Fruit fly (Drosophila melanogaster): ENCODE results near the gene CG17784.

The CG17784 gene

DNA sequence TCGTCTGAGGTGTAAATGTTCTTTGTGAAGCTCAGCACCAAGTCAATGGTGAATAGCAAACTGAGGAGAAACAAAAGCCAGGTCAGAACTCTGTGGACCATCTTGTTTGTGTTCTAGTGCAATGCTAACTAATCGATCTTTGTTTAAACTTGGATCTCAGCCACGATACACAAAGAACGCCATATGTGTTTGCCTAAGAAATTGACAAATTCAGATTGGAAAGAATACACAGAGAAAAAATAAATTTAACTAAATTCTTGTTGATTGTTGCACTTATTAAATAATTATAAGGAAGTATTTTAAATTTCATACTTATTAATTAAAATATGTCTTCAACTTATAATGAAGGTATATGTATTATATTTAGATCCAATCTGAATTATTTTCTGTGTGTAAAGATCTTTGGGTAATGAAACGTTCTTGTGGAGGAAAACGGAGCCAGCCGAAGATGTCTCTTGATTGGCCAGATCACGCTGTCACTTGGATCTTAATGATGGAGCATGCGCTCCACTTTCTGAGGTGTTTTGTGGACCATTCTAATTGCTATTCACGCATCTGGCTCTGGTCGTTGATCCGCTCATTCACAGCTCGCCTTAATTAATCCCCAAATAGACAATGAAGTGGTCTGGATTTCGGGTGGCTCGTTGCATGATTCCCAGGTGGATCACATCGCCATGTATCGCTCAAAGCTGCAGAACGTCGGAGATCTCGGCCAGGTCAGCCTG lies at the start of gene CG17784, which contains the start of gene CG13613:
Gene CG17784, minus strand, starts transcription at position 101 of the 725 bp plus-strand sequence.
Gene CG13613, plus strand, starts transcription at position 675 of the 725 bp plus-strand sequence.
- TF ChIP-seq CG8478 (optimal IDR thresholded peaks at IDR 0.05) (no peak), CTCF (optimal IDR thresholded peaks at IDR 0.05) (no peak)

DNA sequence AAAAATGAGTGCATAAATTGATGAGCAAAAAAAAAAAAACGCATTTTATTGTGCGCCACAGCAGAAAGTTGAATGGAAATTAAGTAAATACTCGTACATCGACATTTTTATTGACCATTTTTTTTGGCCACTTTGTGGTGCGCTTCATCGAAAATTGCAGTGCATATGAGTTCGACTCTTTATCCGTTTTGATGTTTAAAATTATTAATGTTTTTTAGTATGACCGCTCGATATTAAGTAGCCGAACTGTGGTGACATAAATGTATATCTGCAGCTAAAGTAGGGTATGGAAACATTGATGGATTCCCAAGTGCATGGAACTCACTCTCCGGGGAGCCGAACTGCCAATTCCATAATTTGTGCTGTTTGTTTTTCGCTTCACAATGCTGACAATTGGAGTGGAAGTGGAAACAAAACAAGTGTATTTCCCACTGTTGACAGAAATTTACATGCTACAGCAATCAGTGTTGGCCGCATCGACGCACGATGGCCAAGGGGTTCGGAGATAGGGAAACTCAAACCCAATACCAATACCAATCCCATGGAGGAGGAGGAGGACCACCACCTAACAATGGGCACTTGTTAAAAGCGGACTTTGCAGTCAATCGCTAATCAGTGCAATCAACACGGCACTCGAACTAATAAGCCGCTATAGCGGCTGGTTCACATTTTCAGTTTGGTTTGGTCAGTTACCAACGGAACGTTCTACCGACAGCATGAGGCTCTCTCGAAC lies 27.6 kb upstream of the CG17784 start, which contains the start of gene CG13616:
Gene CG13616, plus strand, starts transcription at position 683 of the 733 bp plus-strand sequence.
- TF ChIP-seq CTCF (optimal IDR thresholded peaks at IDR 0.05) (no peak), CG8478 (optimal IDR thresholded peaks at IDR 0.05) (no peak)

DNA sequence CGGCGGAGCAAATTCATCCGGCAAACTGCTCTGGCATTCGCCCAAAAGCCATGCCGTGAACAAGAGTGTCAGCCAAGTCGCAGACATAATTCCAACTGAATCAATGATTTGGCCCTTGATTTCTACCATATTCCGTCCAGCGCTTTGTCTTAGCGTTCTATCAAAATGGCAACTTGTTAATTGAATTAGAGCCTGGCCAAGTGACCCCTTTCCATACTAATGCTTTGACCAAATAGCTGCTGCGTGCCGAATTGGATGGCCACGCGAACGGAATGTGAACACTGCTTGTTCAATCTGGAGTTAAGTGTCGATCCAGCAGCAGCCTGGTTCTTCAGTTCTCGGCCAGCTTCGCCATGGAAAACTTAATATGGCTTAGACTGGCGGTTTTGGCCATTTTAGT lies 25.5 kb upstream of the CG17784 start, which contains the start of the genes CG5768 and CG13615:
Gene CG5768, minus strand, starts transcription at position 101 of the 400 bp plus-strand sequence.
Gene CG13615, plus strand, starts transcription at position 280 of the 400 bp plus-strand sequence.
- TF ChIP-seq CG8478 (optimal IDR thresholded peaks at IDR 0.05) (no peak), CTCF (optimal IDR thresholded peaks at IDR 0.05) (no peak)

DNA sequence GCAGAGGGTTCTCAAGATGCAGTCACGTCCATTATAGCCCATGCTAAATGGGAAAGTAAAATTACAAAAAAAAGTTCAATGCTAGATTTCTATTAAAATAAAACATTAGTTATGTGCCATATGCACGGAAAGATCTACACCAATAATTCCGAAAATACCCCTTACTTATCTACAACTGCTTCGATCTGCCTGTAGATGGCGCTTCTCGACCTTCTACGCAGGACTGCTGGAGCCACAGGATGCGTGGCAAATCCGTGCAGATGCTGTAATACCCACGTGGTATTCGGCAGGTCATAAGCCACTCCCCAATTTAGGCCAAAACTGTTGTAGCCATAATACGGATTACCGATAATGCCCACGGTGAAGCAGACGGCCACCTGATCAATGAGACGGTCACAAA lies 21.7 kb upstream of the CG17784 start:
- TF ChIP-seq CG8478 (optimal IDR thresholded peaks at IDR 0.05), result no peak
- TF ChIP-seq CTCF (optimal IDR thresholded peaks at IDR 0.05), result peak; percentile 68 to 71

DNA sequence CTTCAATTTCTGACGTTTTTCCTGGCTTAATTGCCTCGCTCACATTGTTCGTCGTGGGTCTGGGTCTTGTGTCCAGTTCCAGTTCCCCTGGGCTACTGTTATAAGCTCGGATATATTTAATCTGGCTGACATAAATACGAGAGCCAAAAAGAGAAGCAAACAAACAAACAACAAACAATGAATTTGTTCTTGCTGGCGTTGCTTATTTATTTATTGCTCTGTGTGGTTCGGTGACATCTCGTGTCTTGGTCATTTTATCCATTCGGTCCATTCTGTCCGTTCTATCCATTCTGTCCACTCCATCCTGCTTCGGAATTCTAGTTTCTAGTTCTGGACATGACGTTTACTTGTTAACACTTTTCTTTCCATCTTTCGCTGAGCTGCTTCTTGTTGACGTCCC lies 20.2 kb upstream of the CG17784 start, which contains the start of gene CG17780:
Gene CG17780, minus strand, starts transcription at position 101 of the 400 bp plus-strand sequence.
- TF ChIP-seq CTCF (optimal IDR thresholded peaks at IDR 0.05) (no peak), CG8478 (optimal IDR thresholded peaks at IDR 0.05) (no peak)

DNA sequence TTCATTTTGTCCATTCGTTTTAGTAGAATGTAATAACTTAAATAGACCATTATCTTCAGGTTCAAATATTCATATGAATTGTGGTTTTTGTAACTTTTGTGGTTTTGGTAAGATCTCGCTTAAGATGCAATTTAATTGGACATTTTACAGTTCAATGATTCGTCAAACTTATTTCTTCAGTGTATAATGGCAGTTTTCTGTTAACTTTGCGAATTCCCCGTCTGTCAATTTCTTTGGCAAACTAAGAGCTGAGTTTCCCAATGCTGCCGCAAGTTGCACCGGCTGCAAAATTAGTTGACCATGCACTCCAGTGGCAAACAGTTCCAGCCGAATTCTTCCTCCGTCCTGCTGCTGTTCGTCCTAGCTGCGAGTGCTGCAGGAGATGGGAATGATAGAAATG lies 11.8 kb upstream of the CG17784 start, which contains the start of gene CG33342:
Gene CG33342, plus strand, starts transcription at position 301 of the 400 bp plus-strand sequence.
- no peak for TF ChIP-seq CG8478 (optimal IDR thresholded peaks at IDR 0.05)
- no peak for TF ChIP-seq CTCF (optimal IDR thresholded peaks at IDR 0.05)

DNA sequence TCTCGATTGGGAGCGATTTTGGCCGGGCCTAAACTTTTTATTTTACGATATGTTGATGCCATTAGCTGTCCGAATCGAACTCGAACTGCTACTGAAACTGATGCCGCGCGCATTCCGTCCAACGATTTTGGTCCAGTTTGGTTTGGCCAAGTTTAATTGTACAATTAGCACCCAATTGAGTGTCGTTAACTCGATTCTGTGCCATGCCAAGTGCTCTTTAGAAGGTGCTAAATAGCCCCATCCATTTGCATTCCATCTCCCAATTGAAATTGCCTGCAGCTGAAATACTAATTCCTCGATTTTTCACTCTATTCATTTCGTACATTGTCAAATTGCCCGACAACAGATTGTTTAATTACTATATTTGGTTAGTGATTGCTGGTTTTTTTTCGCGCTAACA lies 10.8 kb upstream of the CG17784 start, which contains the start of gene CG17781:
Gene CG17781, minus strand, starts transcription at position 101 of the 400 bp plus-strand sequence.
- TF ChIP-seq CTCF (optimal IDR thresholded peaks at IDR 0.05) (no peak), CG8478 (optimal IDR thresholded peaks at IDR 0.05) (no peak)

DNA sequence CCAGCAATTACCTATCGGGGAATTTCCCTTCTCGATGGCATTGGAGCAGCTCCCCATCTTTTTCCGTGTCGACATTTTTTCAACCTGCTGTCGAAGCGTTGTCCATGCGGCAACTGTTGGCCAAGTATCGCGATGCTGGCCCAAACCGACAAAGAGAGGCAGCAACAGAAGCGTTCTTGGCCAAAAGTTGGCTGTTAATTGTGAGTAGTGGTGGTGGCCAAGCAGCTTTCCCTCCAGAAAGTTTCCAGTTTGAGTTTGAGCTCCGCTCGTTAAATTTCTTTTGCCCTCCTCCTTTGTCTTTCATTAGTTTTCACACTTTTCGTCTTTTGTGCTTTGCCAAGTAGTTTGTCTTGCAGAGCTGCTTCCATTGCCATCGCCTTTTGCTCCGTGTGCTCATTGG lies 7.9 kb upstream of the CG17784 start, which contains the start of gene CG17782:
Gene CG17782, minus strand, starts transcription at position 101 of the 400 bp plus-strand sequence.
- TF ChIP-seq CTCF (optimal IDR thresholded peaks at IDR 0.05) (no peak), CG8478 (optimal IDR thresholded peaks at IDR 0.05) (no peak)

DNA sequence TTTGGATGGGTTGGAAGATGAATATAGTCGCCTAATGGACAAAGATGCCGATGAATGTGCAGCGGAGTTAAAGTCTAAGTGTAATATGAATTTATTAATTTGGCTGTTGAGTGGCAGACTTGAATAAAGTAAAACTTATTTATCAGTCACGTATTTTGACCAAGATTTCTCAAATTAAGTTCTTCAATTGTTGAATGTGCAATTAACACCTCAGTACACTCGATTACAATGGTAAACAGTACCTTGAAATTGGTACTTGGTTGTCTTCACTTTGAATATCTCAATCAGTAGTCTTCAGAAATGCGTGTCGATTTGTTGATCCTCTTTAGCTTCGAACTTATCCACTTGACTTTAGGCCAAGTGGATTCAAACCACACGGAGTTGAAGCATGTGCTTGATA lies 4.5 kb upstream of the CG17784 start, which contains the start of gene CG13614:
Gene CG13614, plus strand, starts transcription at position 301 of the 400 bp plus-strand sequence.
- TF ChIP-seq CTCF (optimal IDR thresholded peaks at IDR 0.05) (no peak), CG8478 (optimal IDR thresholded peaks at IDR 0.05) (no peak)

DNA sequence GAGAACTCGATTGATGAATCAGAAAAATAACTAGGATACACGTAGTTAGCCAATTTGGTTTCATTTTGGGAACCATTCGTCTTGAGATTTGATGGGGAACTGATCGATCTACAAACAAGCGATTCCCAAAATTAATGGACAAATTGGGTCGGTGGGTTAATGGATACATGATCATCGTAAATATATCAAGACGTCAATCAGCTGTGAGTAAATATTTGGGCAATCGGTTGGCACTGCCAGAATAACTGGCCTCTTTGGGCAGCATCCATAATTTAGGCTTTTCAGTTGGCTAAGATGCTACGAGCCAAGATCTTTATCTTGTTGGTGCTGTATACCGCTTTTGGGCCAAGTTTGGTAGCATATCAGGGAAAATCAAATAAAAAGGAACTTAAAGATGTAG lies 3.3 kb upstream of the CG17784 start, which contains the start of the genes CG42812 and CG33341:
Gene CG42812, minus strand, starts transcription at position 101 of the 400 bp plus-strand sequence.
Gene CG33341, plus strand, starts transcription at position 295 of the 400 bp plus-strand sequence.
- TF ChIP-seq CTCF (optimal IDR thresholded peaks at IDR 0.05) (no peak), CG8478 (optimal IDR thresholded peaks at IDR 0.05) (no peak)

DNA sequence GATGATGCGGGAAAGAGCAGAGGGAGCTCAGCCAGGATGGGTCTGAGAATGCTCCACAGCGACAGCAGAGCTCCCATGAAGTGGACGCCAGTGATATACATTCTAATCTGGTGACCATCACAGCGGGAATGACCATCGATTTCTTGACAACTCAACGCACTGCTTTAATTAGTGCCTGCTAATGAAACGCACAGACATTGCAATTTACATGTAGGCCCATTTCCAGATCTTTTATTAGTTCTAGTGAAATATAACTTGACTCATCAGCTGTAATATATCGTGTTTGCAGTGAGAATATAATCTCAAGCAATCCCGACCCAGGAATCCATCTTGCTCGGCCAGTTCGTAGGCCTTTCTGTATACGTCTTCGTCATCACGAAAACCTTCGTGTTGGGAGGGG lies 2.3 kb upstream of the CG17784 start, which contains the start of gene CG42811:
Gene CG42811, minus strand, starts transcription at position 101 of the 400 bp plus-strand sequence.
- TF ChIP-seq CTCF (optimal IDR thresholded peaks at IDR 0.05) (no peak), CG8478 (optimal IDR thresholded peaks at IDR 0.05) (no peak)

DNA sequence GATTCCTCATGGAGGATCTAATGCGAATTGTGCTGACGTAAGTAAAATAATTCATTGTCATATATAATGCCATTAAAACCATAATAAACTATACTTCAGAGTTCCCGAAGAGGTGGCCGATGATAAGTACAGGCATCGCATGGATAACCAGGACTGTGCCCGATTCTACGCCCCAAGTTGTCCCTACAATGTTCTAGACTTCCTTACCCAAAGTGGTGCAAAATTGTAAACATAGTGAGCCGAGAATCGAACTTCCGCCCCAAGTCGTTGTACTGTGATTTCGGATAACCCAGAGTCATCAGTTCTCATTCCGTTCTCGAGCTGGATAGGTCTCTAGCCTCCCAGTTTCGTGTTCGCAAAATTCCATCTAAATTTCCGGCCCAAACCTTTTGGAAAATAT lies 1.9 kb downstream of the CG17784 start, which contains the start of gene CG33340:
Gene CG33340, plus strand, starts transcription at position 301 of the 400 bp plus-strand sequence.
- TF ChIP-seq CTCF (optimal IDR thresholded peaks at IDR 0.05), result no peak
- no peak for TF ChIP-seq CG8478 (optimal IDR thresholded peaks at IDR 0.05)

DNA sequence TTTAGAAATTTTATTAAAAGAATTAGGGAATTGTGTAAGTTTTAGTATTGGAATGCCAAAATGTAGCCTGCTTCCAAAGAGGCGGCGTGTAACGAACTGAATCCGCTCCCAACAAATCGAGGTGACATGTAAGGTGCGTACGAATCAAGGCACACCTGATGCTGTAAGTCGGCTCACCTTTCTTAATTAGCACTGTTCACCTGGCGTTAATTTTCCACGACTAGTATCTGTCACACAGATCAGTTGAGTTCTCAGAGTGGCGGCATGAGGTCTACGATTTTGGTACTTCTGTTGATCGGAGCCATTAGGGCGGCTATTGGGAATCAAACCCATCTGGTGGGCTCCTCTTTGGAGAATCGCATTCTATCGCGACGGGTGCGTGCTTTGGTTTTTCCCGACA lies 3.2 kb downstream of the CG17784 start, which contains the start of the genes CG5762 and CG33339:
Gene CG5762, minus strand, starts transcription at position 101 of the 400 bp plus-strand sequence.
Gene CG33339, plus strand, starts transcription at position 265 of the 400 bp plus-strand sequence.
- TF ChIP-seq CTCF (optimal IDR thresholded peaks at IDR 0.05) (no peak), CG8478 (optimal IDR thresholded peaks at IDR 0.05) (no peak)

DNA sequence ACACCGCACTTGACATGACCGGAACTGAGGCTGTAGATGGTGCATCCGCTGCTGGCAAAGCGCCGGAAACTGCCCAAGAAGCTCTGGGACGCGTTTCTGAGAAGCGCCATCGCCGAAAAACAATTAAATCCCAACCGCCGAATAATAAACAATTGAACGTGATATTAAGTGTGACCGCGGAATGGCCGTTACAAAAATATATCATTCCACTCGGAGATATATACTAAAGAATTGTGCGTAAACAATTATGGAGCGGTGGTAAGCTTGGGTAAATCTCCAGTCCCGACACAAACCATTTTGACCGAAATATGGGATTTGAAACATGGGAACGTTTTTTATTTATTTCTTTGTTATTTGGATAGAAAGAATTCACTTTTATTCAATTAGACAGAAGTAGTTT lies 4.8 kb downstream of the CG17784 start, which contains the start of gene CG18528:
Gene CG18528, minus strand, starts transcription at position 188 of the 400 bp plus-strand sequence.
- TF ChIP-seq CG8478 (optimal IDR thresholded peaks at IDR 0.05), result no peak
- TF ChIP-seq CTCF (optimal IDR thresholded peaks at IDR 0.05), result peak; percentile 16 to 64
